Fruit fly (Drosophila melanogaster) whole organism, pupa: ENCODE data around the gene Mur29B.

Experiments used
- CG10348 ChIP-seq: fragments of 200-800 bp; sonication (Bioruptor generic); IDR thresholded peaks from 2 replicates; pipeline ENCODE4 v1.3.6; 2022; ENCODE audit warnings: missing biosample characterization, missing genetic modification characterization
- CG12605 ChIP-seq: fragments of 200-800 bp; sonication (Bioruptor generic); IDR thresholded peaks from 2 replicates; pipeline ENCODE4 v1.3.6; 2022; ENCODE audit warnings: missing biosample characterization, missing genetic modification characterization
- CG13204 ChIP-seq: fragments of 200-800 bp; sonication (Bioruptor generic); optimal IDR thresholded peaks from 2 replicates; lab custom pipeline; 2018; ENCODE audit warnings: missing biosample characterization, mild to moderate bottlenecking, missing genetic modification characterization, moderate library complexity
- CG14655 ChIP-seq: fragments of 200-800 bp; sonication (Bioruptor generic); optimal IDR thresholded peaks from 3 replicates; lab custom pipeline; 2017; ENCODE audit warnings: mild to moderate bottlenecking, missing biosample characterization, missing genetic modification reagents, missing genetic modification characterization
- CG15710 ChIP-seq: fragments of 200-800 bp; sonication (Bioruptor generic); optimal IDR thresholded peaks from 2 replicates; lab custom pipeline; 2018; ENCODE audit warnings: missing biosample characterization, mild to moderate bottlenecking, missing genetic modification characterization, moderate library complexity
- CG17806 ChIP-seq: fragments of 200-800 bp; sonication (Bioruptor generic); optimal IDR thresholded peaks from 2 replicates; lab custom pipeline; 2018; ENCODE audit warnings: missing biosample characterization, mild to moderate bottlenecking, missing genetic modification characterization, moderate library complexity
- CG32121 ChIP-seq: fragments of 200-800 bp; sonication (Bioruptor generic); IDR thresholded peaks from 2 replicates; pipeline ENCODE4 v1.3.6; 2022; ENCODE audit warnings: missing biosample characterization, missing genetic modification characterization
- CG34367 ChIP-seq: fragments of 200-800 bp; sonication (Bioruptor generic); optimal IDR thresholded peaks from 2 replicates; lab custom pipeline; 2018; ENCODE audit warnings: missing biosample characterization, mild to moderate bottlenecking, missing genetic modification characterization
- CG4496 ChIP-seq: fragments of 200-800 bp; sonication (Bioruptor generic); IDR thresholded peaks from 3 replicates; pipeline ENCODE4 v1.3.6; 2022; ENCODE audit warnings: missing biosample characterization, missing genetic modification characterization
- CG8159 ChIP-seq: fragments of 200-800 bp; sonication (Bioruptor generic); optimal IDR thresholded peaks from 3 replicates; lab custom pipeline; 2018; ENCODE audit warnings: missing biosample characterization, mild to moderate bottlenecking, missing genetic modification characterization, moderate library complexity
- CG8301 ChIP-seq: fragments of 200-800 bp; sonication (Bioruptor generic); optimal IDR thresholded peaks from 2 replicates; lab custom pipeline; 2018; ENCODE audit warnings: missing biosample characterization, mild to moderate bottlenecking, missing genetic modification characterization
- CG9948 ChIP-seq: fragments of 200-800 bp; sonication (Bioruptor generic); optimal IDR thresholded peaks from 2 replicates; lab custom pipeline; 2018; ENCODE audit warnings: missing biosample characterization, mild to moderate bottlenecking, missing genetic modification characterization, moderate library complexity
- D1 ChIP-seq: fragments of 200-800 bp; sonication (Bioruptor generic); optimal IDR thresholded peaks from 2 replicates; lab custom pipeline; 2018; ENCODE audit warnings: missing biosample characterization, mild to moderate bottlenecking, missing genetic modification characterization, moderate library complexity
- EcR ChIP-seq: fragments of 200-800 bp; sonication (Bioruptor generic); optimal IDR thresholded peaks from 3 replicates; lab custom pipeline; 2019; ENCODE audit warnings: missing biosample characterization, missing genetic modification characterization, mild to moderate bottlenecking, moderate library complexity, missing genetic modification reagents
- Ets98B ChIP-seq: fragments of 200-800 bp; sonication (Bioruptor generic); IDR thresholded peaks from 2 replicates; pipeline ENCODE4 v1.3.6; 2022; ENCODE audit warnings: missing biosample characterization, missing genetic modification characterization
- Pif1A ChIP-seq: fragments of 200-800 bp; sonication (Bioruptor generic); optimal IDR thresholded peaks from 3 replicates; lab custom pipeline; 2016; ENCODE audit warnings: missing biosample characterization, missing genetic modification characterization
- Pif1B ChIP-seq: fragments of 200-800 bp; sonication (Bioruptor generic); optimal IDR thresholded peaks from 3 replicates; lab custom pipeline; 2016; ENCODE audit warnings: missing biosample characterization, missing genetic modification characterization
- Snoo ChIP-seq: fragments of 200-800 bp; sonication (Bioruptor generic); optimal IDR thresholded peaks from 3 replicates; lab custom pipeline; 2017; ENCODE audit warnings: missing biosample characterization, mild to moderate bottlenecking, missing genetic modification characterization, inconsistent platforms
- fd96Ca ChIP-seq: fragments of 200-800 bp; sonication (Bioruptor generic); IDR thresholded peaks from 3 replicates; pipeline ENCODE4 v1.3.6; 2022; ENCODE audit warnings: missing biosample characterization, missing genetic modification characterization
- gl ChIP-seq: fragments of 200-800 bp; sonication (Bioruptor generic); optimal IDR thresholded peaks from 2 replicates; lab custom pipeline; 2018; ENCODE audit warnings: missing biosample characterization, mild to moderate bottlenecking, missing genetic modification characterization
- rn ChIP-seq: fragments of 200-800 bp; sonication (Bioruptor generic); IDR thresholded peaks from 2 replicates; pipeline ENCODE4 v1.3.6; 2022; ENCODE audit warnings: missing biosample characterization, missing genetic modification characterization

The Mur29B gene

DNA sequence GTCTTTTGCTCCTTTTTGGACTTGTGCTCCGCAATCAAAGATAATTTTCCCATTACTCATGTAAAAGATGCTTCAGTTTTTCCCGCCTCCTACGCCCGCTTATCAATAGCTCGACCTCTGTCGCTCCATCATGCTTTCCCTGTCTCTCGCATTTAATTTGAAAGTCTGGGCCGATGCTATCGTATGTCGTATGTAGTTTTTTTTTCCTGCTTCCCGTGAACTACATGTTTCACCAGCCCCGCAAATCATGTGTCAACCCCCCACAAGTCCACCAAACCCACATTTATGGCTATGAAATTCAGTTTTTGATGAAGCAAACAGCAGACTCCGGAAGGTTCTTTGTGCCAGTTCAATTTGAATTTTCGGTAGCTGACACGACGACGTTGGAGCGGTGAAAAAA, 9.6 kb upstream of the Mur29B start, which contains the start of gene CG14273:
TSS of gene CG14273 (plus strand) at position 301 of the 400 bp plus-strand sequence.
- TF ChIP-seq EcR (GFP tag; lab: Kevin White, UChicago) = no peak
- no peak for TF ChIP-seq CG12605 (GFP tag; lab: Robert Waterston, UW)
- no peak for TF ChIP-seq D1 (tag; lab: Kevin White, UChicago)
- no peak for TF ChIP-seq CG4496
- TF ChIP-seq CG8159 (tag; lab: Kevin White, UChicago) = no peak

DNA sequence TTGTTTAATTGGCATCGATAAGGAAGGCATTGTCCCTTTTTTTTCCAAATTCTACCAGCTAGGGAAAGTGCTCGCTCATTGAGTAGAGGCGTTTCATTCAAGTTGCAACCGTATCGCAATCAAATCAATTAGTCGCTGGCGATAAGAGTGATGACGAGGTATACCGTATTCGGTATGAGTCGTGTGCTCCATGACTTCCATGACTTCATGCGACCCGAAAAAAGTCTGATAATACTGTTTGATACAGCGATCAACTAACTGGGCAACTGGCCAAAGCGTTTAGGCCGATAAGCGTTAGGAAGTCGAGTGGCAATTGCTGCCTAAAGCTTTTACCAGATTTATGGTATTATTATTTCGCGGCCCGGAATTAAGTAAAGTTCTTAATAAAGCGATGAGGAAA, 7.5 kb upstream of the Mur29B start:
- TF ChIP-seq CG32121 = no peak
- TF ChIP-seq EcR (GFP tag; lab: Kevin White, UChicago) = no peak

DNA sequence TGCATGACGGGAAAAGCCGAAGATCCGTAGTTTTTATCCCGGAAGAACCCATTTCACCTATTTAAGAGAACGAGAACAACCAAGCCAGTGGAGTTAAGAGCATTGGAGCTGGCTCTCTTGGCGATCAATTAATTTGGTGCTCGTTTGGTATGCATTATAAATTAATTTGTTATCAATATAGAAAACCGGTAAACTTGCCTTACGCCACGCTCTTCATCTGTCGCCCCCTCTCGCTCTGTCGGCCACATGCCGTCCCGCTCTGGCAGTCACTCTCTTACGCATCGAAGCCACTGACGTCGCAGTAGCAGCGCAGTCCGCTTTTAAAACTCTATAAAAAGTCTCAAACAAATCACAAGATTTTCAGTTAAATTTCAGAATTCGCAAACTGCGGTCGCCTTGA, 5.7 kb upstream of the Mur29B start, which contains the start of gene CG7778:
TSS of gene CG7778 (plus strand) at position 361 of the 400 bp plus-strand sequence.
- no peak for TF ChIP-seq CG32121

DNA sequence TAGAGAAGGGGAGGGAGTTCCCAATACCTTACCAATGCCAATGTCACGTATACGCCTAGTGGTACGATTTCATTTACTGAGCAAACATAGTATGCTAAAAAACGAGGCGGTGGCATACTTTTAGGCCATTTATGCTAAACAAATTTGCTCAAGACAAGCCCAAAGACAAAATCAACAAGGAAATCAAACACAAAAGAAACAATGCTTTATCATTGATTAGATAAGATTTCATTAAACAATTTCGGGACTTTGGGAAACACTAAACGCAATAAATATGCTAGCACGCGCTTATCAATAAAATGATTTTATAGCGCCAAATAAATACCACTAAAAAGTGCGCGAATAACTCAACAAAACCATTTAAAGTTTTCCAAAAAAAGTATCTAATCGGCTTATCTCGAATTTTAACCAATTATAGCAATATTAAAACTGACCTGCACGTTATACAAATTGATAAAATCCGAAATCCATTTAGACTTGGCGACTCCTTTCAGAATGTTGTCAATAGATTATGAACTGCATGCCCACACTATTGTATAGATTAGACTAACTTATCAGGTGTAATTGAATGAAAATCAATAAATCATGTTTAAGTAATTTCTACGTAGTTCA, 1.3 kb upstream of the Mur29B start:
- TF ChIP-seq Pif1A (GFP tag; lab: Kevin White, UChicago) (no peak), CG8301 (tag; lab: Kevin White, UChicago) (no peak), gl (tag; lab: Kevin White, UChicago) (no peak)
- TF ChIP-seq, all 21 proteins: peak for 0

- TF ChIP-seq CG32121 = no peak
- no peak for TF ChIP-seq EcR (GFP tag; lab: Kevin White, UChicago)
- no peak for TF ChIP-seq CG9948 (tag; lab: Kevin White, UChicago)
- TF ChIP-seq CG13204 (GFP tag; lab: Kevin White, UChicago) = no peak
- TF ChIP-seq Pif1A (GFP tag; lab: Kevin White, UChicago) = no peak
- TF ChIP-seq Snoo (tag; lab: Kevin White, UChicago) = no peak
- TF ChIP-seq CG34367 (tag; lab: Kevin White, UChicago) = no peak
- no peak for TF ChIP-seq CG10348 (GFP tag; lab: Robert Waterston, UW)
- TF ChIP-seq Ets98B = no peak
- no peak for TF ChIP-seq gl (tag; lab: Kevin White, UChicago)
- no peak for TF ChIP-seq fd96Ca (GFP tag; lab: Robert Waterston, UW)
- TF ChIP-seq rn (GFP tag; lab: Robert Waterston, UW) = no peak
- TF ChIP-seq, all 21 proteins: peak for 0
Observed at dm6 chr2L:8351333-8351732, 654 bp upstream of the Mur29B start.

DNA sequence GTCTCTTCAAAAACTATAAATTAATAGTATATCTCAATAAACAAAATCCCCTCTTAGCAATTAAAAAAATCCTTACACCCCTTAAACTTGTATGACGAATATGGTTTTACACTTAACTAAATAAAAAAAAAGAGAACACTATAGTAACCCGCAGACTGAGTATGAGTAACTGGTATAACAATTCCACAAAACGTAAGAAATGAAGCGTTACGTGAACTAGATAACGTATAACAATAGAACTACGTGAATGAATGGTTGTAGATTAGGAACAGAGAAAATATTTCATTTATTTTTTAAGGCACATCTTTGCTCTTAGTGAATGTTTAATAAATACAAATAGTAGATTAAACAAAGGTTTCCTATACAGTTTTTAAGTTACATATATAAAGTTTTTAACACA, 3.4 kb downstream of the Mur29B start:
- TF ChIP-seq CG32121 = no peak
- TF ChIP-seq CG34367 (tag; lab: Kevin White, UChicago) = no peak
- TF ChIP-seq rn (GFP tag; lab: Robert Waterston, UW) = no peak
- no peak for TF ChIP-seq CG17806 (tag; lab: Kevin White, UChicago)
- no peak for TF ChIP-seq CG15710 (tag; lab: Kevin White, UChicago)
- TF ChIP-seq CG14655 (GFP tag; lab: Kevin White, UChicago) = no peak
- no peak for TF ChIP-seq fd96Ca (GFP tag; lab: Robert Waterston, UW)
- TF ChIP-seq CG8301 (tag; lab: Kevin White, UChicago) = no peak
- TF ChIP-seq Ets98B = no peak
- no peak for TF ChIP-seq EcR (GFP tag; lab: Kevin White, UChicago)
- no peak for TF ChIP-seq Pif1A (GFP tag; lab: Kevin White, UChicago)
- TF ChIP-seq gl (tag; lab: Kevin White, UChicago) = no peak
- no peak for TF ChIP-seq CG13204 (GFP tag; lab: Kevin White, UChicago)
- no peak for TF ChIP-seq CG12605 (GFP tag; lab: Robert Waterston, UW)
- TF ChIP-seq CG10348 (GFP tag; lab: Robert Waterston, UW) = no peak
- TF ChIP-seq Snoo (tag; lab: Kevin White, UChicago) = no peak
- TF ChIP-seq Pif1B (GFP tag; lab: Kevin White, UChicago) = no peak
- no peak for TF ChIP-seq CG9948 (tag; lab: Kevin White, UChicago)

- TF ChIP-seq fd96Ca (GFP tag; lab: Robert Waterston, UW) (no peak), CG17806 (tag; lab: Kevin White, UChicago) (peak; percentile 38), CG8301 (tag; lab: Kevin White, UChicago) (peak; percentile 59), CG12605 (GFP tag; lab: Robert Waterston, UW) (no peak), CG32121 (no peak), gl (tag; lab: Kevin White, UChicago) (no peak), CG15710 (tag; lab: Kevin White, UChicago) (peak; percentile 64), CG4496 (peak; percentile 40; the same call in 1 of the 3 replicates), CG9948 (tag; lab: Kevin White, UChicago) (peak; percentile 57), Snoo (tag; lab: Kevin White, UChicago) (peak; percentile 30), Pif1A (GFP tag; lab: Kevin White, UChicago) (peak; percentile 46), CG8159 (tag; lab: Kevin White, UChicago) (peak; percentile 56), EcR (GFP tag; lab: Kevin White, UChicago) (no peak), Ets98B (no peak), CG14655 (GFP tag; lab: Kevin White, UChicago) (peak; percentile 67), CG34367 (tag; lab: Kevin White, UChicago) (peak; percentile 37), D1 (tag; lab: Kevin White, UChicago) (peak; percentile 7), rn (GFP tag; lab: Robert Waterston, UW) (no peak), Pif1B (GFP tag; lab: Kevin White, UChicago) (no peak), CG13204 (GFP tag; lab: Kevin White, UChicago) (no peak), CG10348 (GFP tag; lab: Robert Waterston, UW) (no peak)
Observed at dm6 chr2L:8361204-8361952, 9.4 kb downstream of the Mur29B start.
